Worm (Caenorhabditis elegans) whole organism, L1 larva: Measurements from ENCODE around the gene T24C12.4.

Source experiments
- C16A3.4 ChIP-seq: fragments of 150-350 bp; optimal IDR thresholded peaks from 2 replicates; lab custom pipeline; 2014; ENCODE audit warnings: missing biosample characterization, missing genetic modification characterization
- C34B4.2 ChIP-seq: sonication (generic microtip); optimal IDR thresholded peaks from 2 replicates; lab custom pipeline; 2017; ENCODE audit warnings: mild to moderate bottlenecking, missing genetic modification characterization, missing compliant biosample characterization
- Y116A8C.19 ChIP-seq: sonication (generic microtip); optimal IDR thresholded peaks from 2 replicates; lab custom pipeline; 2016; ENCODE audit warnings: missing compliant biosample characterization, missing genetic modification characterization, borderline replicate concordance
- aha-1 ChIP-seq: fragments of 150-350 bp; optimal IDR thresholded peaks from 2 replicates; lab custom pipeline; 2014; ENCODE audit warnings: missing biosample characterization, missing genetic modification characterization
- aly-2 ChIP-seq: fragments of 150-350 bp; optimal IDR thresholded peaks from 2 replicates; lab custom pipeline; 2014; ENCODE audit warnings: missing biosample characterization, missing genetic modification characterization
- blmp-1 ChIP-seq: fragments of 150-350 bp; optimal IDR thresholded peaks from 2 replicates; lab custom pipeline; 2014; ENCODE audit warnings: missing biosample characterization, missing genetic modification characterization
- ceh-88 ChIP-seq: fragments of 200-800 bp; sonication (Bioruptor generic); IDR thresholded peaks from 2 replicates; pipeline ENCODE4 v1.3.6; 2022; ENCODE audit warnings: missing genetic modification characterization, missing compliant biosample characterization
- ceh-90 ChIP-seq: sonication (generic microtip); optimal IDR thresholded peaks from 2 replicates; lab custom pipeline; 2016; ENCODE audit warnings: missing genetic modification characterization, missing compliant biosample characterization
- dpl-1 ChIP-seq, 3 experiments: fragments of 150-350 bp in 2 of 3; sonication (generic microtip) in 1 of 3; optimal IDR thresholded peaks; 2 replicates each; lab custom pipeline; 2014 to 2017; ENCODE audit warnings: missing biosample characterization in 3 of 3, missing genetic modification characterization in 3 of 3, missing genetic modification reagents in 3 of 3
- dsc-1 ChIP-seq: sonication (generic microtip); optimal IDR thresholded peaks from 2 replicates; lab custom pipeline; 2016; ENCODE audit warnings: mild to moderate bottlenecking, missing genetic modification characterization, missing compliant biosample characterization
- egl-13 ChIP-seq: sonication (generic microtip); optimal IDR thresholded peaks from 2 replicates; lab custom pipeline; 2016; ENCODE audit warnings: missing genotype, missing genetic modification reagents, missing genetic modification characterization, missing compliant biosample characterization
- elt-2 ChIP-seq: sonication (generic microtip); optimal IDR thresholded peaks from 2 replicates; lab custom pipeline; 2016; ENCODE audit warnings: missing genetic modification characterization, mild to moderate bottlenecking, inconsistent platforms, missing compliant biosample characterization, missing genetic modification reagents
- elt-3 ChIP-seq, 6 experiments: fragments of 150-350 bp in 1 of 6; sonication (generic microtip); optimal IDR thresholded peaks; 2 replicates each; lab custom pipeline; 2017 to 2018; ENCODE audit warnings: missing biosample characterization in 6 of 6, missing genetic modification characterization in 6 of 6, inconsistent platforms in 1 of 6
- ets-5 ChIP-seq: fragments of 200-800 bp; sonication (Bioruptor generic); IDR thresholded peaks from 2 replicates; pipeline ENCODE4 v1.3.6; 2022; ENCODE audit warnings: missing genetic modification characterization, missing compliant biosample characterization
- fkh-10 ChIP-seq: sonication (generic microtip); optimal IDR thresholded peaks from 2 replicates; lab custom pipeline; 2017; ENCODE audit warnings: missing biosample characterization, missing genetic modification reagents, missing genetic modification characterization
- fkh-8 ChIP-seq: sonication (generic microtip); optimal IDR thresholded peaks from 2 replicates; lab custom pipeline; 2016; ENCODE audit warnings: mild to moderate bottlenecking, missing genetic modification characterization, missing compliant biosample characterization
- fos-1 ChIP-seq: fragments of 150-350 bp; optimal IDR thresholded peaks from 2 replicates; lab custom pipeline; 2014; ENCODE audit warnings: missing biosample characterization, missing genetic modification characterization
- grh-1 ChIP-seq: fragments of 200-800 bp; sonication (Bioruptor generic); IDR thresholded peaks from 2 replicates; pipeline ENCODE4 v1.3.6; 2022; ENCODE audit warnings: missing genetic modification reagents, missing genetic modification characterization, missing compliant biosample characterization
- hlh-17 ChIP-seq: fragments of 200-800 bp; sonication (Bioruptor generic); optimal IDR thresholded peaks from 2 replicates; lab custom pipeline; 2018; ENCODE audit warnings: missing genetic modification characterization, mild to moderate bottlenecking, missing compliant biosample characterization, moderate library complexity, borderline replicate concordance
- hlh-4 ChIP-seq: sonication (generic microtip); optimal IDR thresholded peaks from 2 replicates; lab custom pipeline; 2016; ENCODE audit warnings: mild to moderate bottlenecking, missing genetic modification characterization, missing compliant biosample characterization
- lin-13 ChIP-seq: fragments of 150-350 bp; optimal IDR thresholded peaks from 2 replicates; lab custom pipeline; 2014; ENCODE audit warnings: missing biosample characterization, missing genetic modification reagents, missing genetic modification characterization
- lin-14 ChIP-seq: fragments of 200-800 bp; sonication (Bioruptor generic); optimal IDR thresholded peaks from 2 replicates; lab custom pipeline; 2018; ENCODE audit warnings: mild to moderate bottlenecking, missing genetic modification characterization, moderate library complexity, missing compliant biosample characterization
- lin-15B ChIP-seq: fragments of 150-350 bp; sonication (generic microtip); optimal IDR thresholded peaks from 3 replicates; lab custom pipeline; 2014; ENCODE audit warnings: missing biosample characterization, missing genetic modification characterization
- lin-35 ChIP-seq, 2 experiments: fragments of 150-350 bp; optimal IDR thresholded peaks; 2 replicates each; lab custom pipeline; 2014; ENCODE audit warnings: missing biosample characterization in 2 of 2, missing genetic modification characterization in 2 of 2, missing genetic modification reagents in 2 of 2
- lin-39 ChIP-seq: fragments of 150-350 bp; optimal IDR thresholded peaks from 2 replicates; lab custom pipeline; 2014; ENCODE audit warnings: missing biosample characterization, missing genetic modification reagents, missing genetic modification characterization
- lir-3 ChIP-seq: sonication (generic microtip); optimal IDR thresholded peaks from 2 replicates; lab custom pipeline; 2016; ENCODE audit warnings: mild to moderate bottlenecking, missing genetic modification characterization, moderate library complexity, missing compliant biosample characterization; ENCODE audit not compliant: poor library complexity
- mab-9 ChIP-seq: fragments of 200-800 bp; sonication (Bioruptor generic); IDR thresholded peaks from 2 replicates; pipeline ENCODE4 v1.3.6; 2022; ENCODE audit warnings: missing genetic modification reagents, missing genetic modification characterization, missing compliant biosample characterization
- mep-1 ChIP-seq: fragments of 150-350 bp; optimal IDR thresholded peaks from 2 replicates; lab custom pipeline; 2014; ENCODE audit warnings: missing biosample characterization, missing genetic modification characterization
- nhr-11 ChIP-seq: fragments of 150-350 bp; optimal IDR thresholded peaks from 2 replicates; lab custom pipeline; 2014; ENCODE audit warnings: missing biosample characterization, missing genetic modification characterization
- nhr-19 ChIP-seq: fragments of 200-800 bp; sonication (Bioruptor generic); conservative IDR thresholded peaks from 2 replicates; pipeline ENCODE4 v1.3.6; 2022; ENCODE audit warnings: missing genetic modification characterization, missing compliant biosample characterization
- nhr-237 ChIP-seq: fragments of 150-350 bp; optimal IDR thresholded peaks from 2 replicates; lab custom pipeline; 2014; ENCODE audit warnings: missing biosample characterization, missing genetic modification characterization
- nhr-28 ChIP-seq: fragments of 150-350 bp; optimal IDR thresholded peaks from 2 replicates; lab custom pipeline; 2014; ENCODE audit warnings: missing biosample characterization, missing genetic modification characterization
- nhr-76 ChIP-seq: sonication (generic microtip); optimal IDR thresholded peaks from 2 replicates; lab custom pipeline; 2017; ENCODE audit warnings: missing biosample characterization, missing genetic modification characterization
- nhr-77 ChIP-seq: fragments of 150-350 bp; optimal IDR thresholded peaks from 2 replicates; lab custom pipeline; 2014; ENCODE audit warnings: missing biosample characterization, missing genetic modification characterization
- nhr-84 ChIP-seq: sonication (generic microtip); optimal IDR thresholded peaks from 2 replicates; lab custom pipeline; 2017; ENCODE audit warnings: missing biosample characterization, missing genetic modification characterization
- nhr-85 ChIP-seq: sonication (generic microtip); peaks from one replicate; lab custom pipeline; 2016; ENCODE audit warnings: missing genetic modification characterization, inconsistent platforms, missing compliant biosample characterization
- nhr-90 ChIP-seq: sonication (generic microtip); optimal IDR thresholded peaks from 2 replicates; lab custom pipeline; 2016; ENCODE audit warnings: mild to moderate bottlenecking, missing genetic modification characterization, missing compliant biosample characterization; ENCODE audit not compliant: poor library complexity
- pqm-1 ChIP-seq: sonication (generic microtip); optimal IDR thresholded peaks from 3 replicates; lab custom pipeline; 2017; ENCODE audit warnings: missing biosample characterization, missing genetic modification characterization
- rnt-1 ChIP-seq: sonication (generic microtip); optimal IDR thresholded peaks from 2 replicates; lab custom pipeline; 2016; ENCODE audit warnings: mild to moderate bottlenecking, missing genetic modification characterization, moderate library complexity, missing compliant biosample characterization
- skn-1 ChIP-seq: fragments of 150-350 bp; optimal IDR thresholded peaks from 2 replicates; lab custom pipeline; 2014; ENCODE audit warnings: missing biosample characterization, missing genetic modification characterization
- snpc-4 ChIP-seq: fragments of 150-350 bp; optimal IDR thresholded peaks from 2 replicates; lab custom pipeline; 2014; ENCODE audit warnings: missing biosample characterization, missing genetic modification characterization
- snu-23 ChIP-seq: sonication (generic microtip); optimal IDR thresholded peaks from 2 replicates; lab custom pipeline; 2016; ENCODE audit warnings: missing genetic modification characterization, missing compliant biosample characterization
- swsn-7 ChIP-seq: sonication (generic microtip); optimal IDR thresholded peaks from 2 replicates; lab custom pipeline; 2016; ENCODE audit warnings: missing genetic modification characterization, missing compliant biosample characterization
- tlp-1 ChIP-seq: fragments of 150-350 bp; optimal IDR thresholded peaks from 2 replicates; lab custom pipeline; 2014; ENCODE audit warnings: missing biosample characterization, missing genetic modification characterization
- unc-130 ChIP-seq: fragments of 150-350 bp; optimal IDR thresholded peaks from 2 replicates; lab custom pipeline; 2017; ENCODE audit warnings: missing biosample characterization, missing genetic modification characterization, inconsistent platforms
- unc-30 ChIP-seq: sonication (generic microtip); optimal IDR thresholded peaks from 2 replicates; lab custom pipeline; 2017; ENCODE audit warnings: missing biosample characterization, missing genetic modification characterization
- unc-62 ChIP-seq: fragments of 150-350 bp; optimal IDR thresholded peaks from 2 replicates; lab custom pipeline; 2014; ENCODE audit warnings: missing biosample characterization, missing genetic modification reagents, missing genetic modification characterization
- unc-86 ChIP-seq: sonication (generic microtip); optimal IDR thresholded peaks from 2 replicates; lab custom pipeline; 2016; ENCODE audit warnings: missing genetic modification characterization, missing compliant biosample characterization
- vab-15 ChIP-seq: sonication (generic microtip); optimal IDR thresholded peaks from 2 replicates; lab custom pipeline; 2017; ENCODE audit warnings: missing genotype, mild to moderate bottlenecking, missing genetic modification characterization, missing compliant biosample characterization
- xbp-1 ChIP-seq: sonication (generic microtip); optimal IDR thresholded peaks from 2 replicates; lab custom pipeline; 2016; ENCODE audit warnings: missing genetic modification characterization, missing compliant biosample characterization
- zip-4 ChIP-seq: fragments of 200-800 bp; sonication (Bioruptor generic); optimal IDR thresholded peaks from 2 replicates; lab custom pipeline; 2018; ENCODE audit warnings: mild to moderate bottlenecking, missing genetic modification characterization, moderate library complexity, missing compliant biosample characterization
- ztf-11 ChIP-seq, 2 experiments: sonication (generic microtip); optimal IDR thresholded peaks; 2 replicates each; lab custom pipeline; 2016 to 2017; ENCODE audit warnings: missing genetic modification characterization in 2 of 2, missing biosample characterization in 1 of 2, missing compliant biosample characterization in 1 of 2

Gene T24C12.4

ce11 chrX:2237438-2237961 lies 32.6 kb upstream of the T24C12.4 start, which contains the start of gene vha-15 (continued):
- TF ChIP-seq aly-2 (tag; lab: Kevin White, UChicago) (no peak), rnt-1 (tag; lab: Kevin White, UChicago) (peak; percentile 84), nhr-19 (peak; percentile 61), blmp-1 (tag; lab: Kevin White, UChicago) (peak; percentile 75), vab-15 (no peak), elt-3 (tag; optimal IDR thresholded peaks at IDR 0.05; lab: Kevin White, UChicago) (peak in 2 of 6 experiments; percentile 36 to 60), pqm-1 (tag; lab: Kevin White, UChicago) (no peak), ets-5 (no peak), xbp-1 (peak; percentile 75), nhr-77 (peak; percentile 81), elt-2 (tag; lab: Kevin White, UChicago) (peak; percentile 16), mab-9 (GFP tag; lab: Robert Waterston, UW) (no peak), aha-1 (no peak), dpl-1 (GFP tag; optimal IDR thresholded peaks at IDR 0.05; lab: Kevin White, UChicago) (peak; percentile 44 to 57 (median 45)), nhr-28 (tag; lab: Kevin White, UChicago) (no peak), unc-130 (tag; lab: Kevin White, UChicago) (no peak), fkh-8 (peak; percentile 76), lin-13 (GFP tag; lab: Kevin White, UChicago) (peak; percentile 61), nhr-237 (peak; percentile 44), zip-4 (GFP tag; lab: Kevin White, UChicago) (no peak), nhr-76 (no peak), C34B4.2 (no peak), mep-1 (tag; lab: Kevin White, UChicago) (peak; percentile 89), ceh-90 (tag; lab: Kevin White, UChicago) (no peak), unc-30 (tag; lab: Kevin White, UChicago) (no peak), ceh-88 (no peak; the same call in 1 of the 2 replicates), ztf-11 (tag; optimal IDR thresholded peaks at IDR 0.05; lab: Kevin White, UChicago) (no peak), egl-13 (tag; lab: Kevin White, UChicago) (no peak), nhr-85 (tag; lab: Kevin White, UChicago) (peak; percentile 89), snpc-4 (tag; lab: Kevin White, UChicago) (no peak), Y116A8C.19 (tag; lab: Kevin White, UChicago) (no peak), lin-14 (GFP tag; lab: Kevin White, UChicago) (peak; percentile 91), lin-39 (no peak), C16A3.4 (tag; lab: Kevin White, UChicago) (peak; percentile 67), snu-23 (peak; percentile 92), fkh-10 (peak; percentile 69), grh-1 (GFP tag; lab: Robert Waterston, UW) (peak; percentile 50; the same call in 1 of the 2 replicates), hlh-17 (GFP tag; lab: Kevin White, UChicago) (no peak), hlh-4 (no peak), tlp-1 (tag; lab: Kevin White, UChicago) (no peak), dsc-1 (tag; lab: Kevin White, UChicago) (peak; percentile 63), lin-35 (GFP tag; optimal IDR thresholded peaks at IDR 0.05; lab: Kevin White, UChicago) (peak; percentile 68 to 87), fos-1 (peak; percentile 77)

- TF ChIP-seq nhr-19 (no peak; the same call in 1 of the 2 replicates), snu-23 (peak; percentile 74), lin-13 (GFP tag; lab: Kevin White, UChicago) (no peak), unc-130 (tag; lab: Kevin White, UChicago) (peak; percentile 7), fkh-10 (no peak), grh-1 (GFP tag; lab: Robert Waterston, UW) (no peak), aha-1 (no peak), lir-3 (peak; percentile 3), nhr-84 (no peak), skn-1 (tag; lab: Kevin White, UChicago) (peak; percentile 89), fos-1 (no peak), mep-1 (tag; lab: Kevin White, UChicago) (peak; percentile 76), nhr-11 (tag; lab: Kevin White, UChicago) (no peak), elt-3 (tag; optimal IDR thresholded peaks at IDR 0.05; lab: Kevin White, UChicago) (no peak), lin-15B (tag; lab: Kevin White, UChicago) (no peak), unc-86 (tag; lab: Kevin White, UChicago) (no peak), swsn-7 (tag; lab: Kevin White, UChicago) (peak; percentile 42), dpl-1 (GFP tag; optimal IDR thresholded peaks at IDR 0.05; lab: Kevin White, UChicago) (peak; percentile 41 to 56 (median 52)), lin-35 (GFP tag; optimal IDR thresholded peaks at IDR 0.05; lab: Kevin White, UChicago) (peak in 1 of 2 experiments; percentile 71), nhr-90 (tag; lab: Kevin White, UChicago) (peak; percentile 37), unc-62 (GFP tag; lab: Kevin White, UChicago) (no peak), unc-30 (tag; lab: Kevin White, UChicago) (no peak)
Measured at ce11 chrX:2233929-2234328, 29.1 kb upstream of the T24C12.4 start, which contains the start of gene T14F9.2. TSS of gene T14F9.2 (plus strand) at chrX:2234324.
